Worm (Caenorhabditis elegans) whole organism, L4 larva: ENCODE data around the gene tat-3.

Experiments used
- F26F4.8 ChIP-seq: fragments of 200-800 bp; sonication (Bioruptor generic); conservative IDR thresholded peaks from 2 replicates; pipeline ENCODE4 v1.3.6; 2022; ENCODE audit warnings: missing genetic modification characterization, missing compliant biosample characterization
- F37D6.2 ChIP-seq: sonication (generic microtip); optimal IDR thresholded peaks from 2 replicates; lab custom pipeline; 2016; ENCODE audit warnings: mild to moderate bottlenecking, missing genetic modification characterization, missing compliant biosample characterization
- F49E8.2 ChIP-seq: sonication (generic microtip); optimal IDR thresholded peaks from 2 replicates; lab custom pipeline; 2016; ENCODE audit warnings: missing compliant biosample characterization, mild to moderate bottlenecking, missing genetic modification characterization, borderline replicate concordance
- R02D3.7 ChIP-seq: fragments of 150-350 bp; sonication (generic microtip); optimal IDR thresholded peaks from 3 replicates; lab custom pipeline; 2014; ENCODE audit warnings: missing biosample characterization, missing genetic modification characterization
- T20F7.1 ChIP-seq: fragments of 200-800 bp; sonication (Bioruptor generic); optimal IDR thresholded peaks from 2 replicates; lab custom pipeline; 2018; ENCODE audit warnings: mild to moderate bottlenecking, missing genetic modification characterization, missing compliant biosample characterization
- Y105C5A.15 ChIP-seq: fragments of 200-800 bp; sonication (Bioruptor generic); IDR thresholded peaks from 2 replicates; pipeline ENCODE4 v1.3.6; 2022; ENCODE audit warnings: missing genetic modification characterization, missing compliant biosample characterization
- Y48G9A.11 ChIP-seq: fragments of 200-800 bp; sonication (Bioruptor generic); IDR thresholded peaks from 2 replicates; pipeline ENCODE4 v1.3.6; 2022; ENCODE audit warnings: missing genetic modification reagents, missing genetic modification characterization, missing compliant biosample characterization
- Y5F2A.4 ChIP-seq: fragments of 200-800 bp; sonication (Bioruptor generic); optimal IDR thresholded peaks from 2 replicates; lab custom pipeline; 2018; ENCODE audit warnings: mild to moderate bottlenecking, missing genetic modification characterization, missing compliant biosample characterization
- ZK337.2 ChIP-seq: fragments of 200-800 bp; sonication (Bioruptor generic); IDR thresholded peaks from 2 replicates; pipeline ENCODE4 v1.3.6; 2022; ENCODE audit warnings: missing genetic modification reagents, missing genetic modification characterization, missing compliant biosample characterization
- aha-1 ChIP-seq: fragments of 150-350 bp; peaks from one replicate; lab custom pipeline; 2014; ENCODE audit warnings: missing biosample characterization, missing genetic modification characterization
- ama-1 ChIP-seq: fragments of 150-350 bp; optimal IDR thresholded peaks from 2 replicates; lab custom pipeline; 2014; ENCODE audit warnings: inconsistent platforms, mixed read lengths
- arid-1 ChIP-seq: fragments of 200-800 bp; sonication (Bioruptor generic); conservative IDR thresholded peaks from 2 replicates; pipeline ENCODE4 v1.3.6; 2022; ENCODE audit warnings: missing genetic modification reagents, missing genetic modification characterization, missing compliant biosample characterization
- attf-4 ChIP-seq: sonication (generic microtip); optimal IDR thresholded peaks from 3 replicates; lab custom pipeline; 2017; ENCODE audit warnings: missing biosample characterization, missing genetic modification characterization
- ceh-20 ChIP-seq: fragments of 200-800 bp; sonication (Bioruptor generic); IDR thresholded peaks from 2 replicates; pipeline ENCODE4 v1.3.6; 2022; ENCODE audit warnings: missing genetic modification reagents, missing genetic modification characterization, missing compliant biosample characterization
- ces-1 ChIP-seq: fragments of 150-350 bp; sonication (generic microtip); optimal IDR thresholded peaks from 4 replicates; lab custom pipeline; 2014; ENCODE audit warnings: missing biosample characterization, missing genetic modification reagents, missing genetic modification characterization
- daf-16 ChIP-seq, 3 experiments: sonication (generic microtip); optimal IDR thresholded peaks; 2 replicates each; lab custom pipeline; 2016 to 2017; ENCODE audit warnings: missing genetic modification characterization in 3 of 3, missing genetic modification reagents in 3 of 3, mild to moderate bottlenecking in 2 of 3, missing compliant biosample characterization in 2 of 3, missing biosample characterization in 1 of 3, moderate library complexity in 1 of 3
- daf-19 ChIP-seq: fragments of 200-800 bp; sonication (Bioruptor generic); conservative IDR thresholded peaks from 2 replicates; pipeline ENCODE4 v1.3.6; 2022; ENCODE audit warnings: missing genetic modification characterization, missing compliant biosample characterization
- dmd-6 ChIP-seq: fragments of 200-800 bp; sonication (Bioruptor generic); IDR thresholded peaks from 2 replicates; pipeline ENCODE4 v1.3.6; 2022; ENCODE audit warnings: missing genetic modification reagents, missing genetic modification characterization, missing compliant biosample characterization
- dmd-8 ChIP-seq: fragments of 200-800 bp; sonication (Bioruptor generic); IDR thresholded peaks from 2 replicates; pipeline ENCODE4 v1.3.6; 2022; ENCODE audit warnings: missing genetic modification characterization, missing compliant biosample characterization
- dmd-9 ChIP-seq: fragments of 200-800 bp; sonication (Bioruptor generic); IDR thresholded peaks from 2 replicates; pipeline ENCODE4 v1.3.6; 2022; ENCODE audit warnings: missing genetic modification reagents, missing genetic modification characterization, missing compliant biosample characterization
- dpl-1 ChIP-seq: fragments of 150-350 bp; optimal IDR thresholded peaks from 2 replicates; lab custom pipeline; 2014; ENCODE audit warnings: missing biosample characterization, missing genetic modification reagents, missing genetic modification characterization
- duxl-1 ChIP-seq: sonication (generic microtip); optimal IDR thresholded peaks from 2 replicates; lab custom pipeline; 2016; ENCODE audit warnings: mild to moderate bottlenecking, missing genetic modification characterization, moderate library complexity, missing compliant biosample characterization; ENCODE audit not compliant: poor library complexity
- egl-27 ChIP-seq: sonication (generic microtip); optimal IDR thresholded peaks from 3 replicates; lab custom pipeline; 2017; ENCODE audit warnings: missing biosample characterization, missing genetic modification reagents, missing genetic modification characterization
- egl-43 ChIP-seq: fragments of 200-800 bp; sonication (Bioruptor generic); IDR thresholded peaks from 2 replicates; pipeline ENCODE4 v1.3.6; 2022; ENCODE audit warnings: missing genetic modification reagents, missing genetic modification characterization, missing compliant biosample characterization
- fkh-10 ChIP-seq: fragments of 150-350 bp; optimal IDR thresholded peaks from 2 replicates; lab custom pipeline; 2014; ENCODE audit warnings: missing biosample characterization, missing genetic modification reagents, missing genetic modification characterization
- gei-8 ChIP-seq: fragments of 200-800 bp; sonication (Bioruptor generic); optimal IDR thresholded peaks from 2 replicates; lab custom pipeline; 2018; ENCODE audit warnings: mild to moderate bottlenecking, missing genetic modification characterization, missing compliant biosample characterization
- hif-1 ChIP-seq, 2 experiments: sonication (generic microtip); optimal IDR thresholded peaks; 2 replicates each; lab custom pipeline; 2016 to 2017; ENCODE audit warnings: missing compliant biosample characterization in 2 of 2, missing genetic modification characterization in 2 of 2, missing genetic modification reagents in 2 of 2, missing genotype in 2 of 2, mild to moderate bottlenecking in 1 of 2
- hlh-30 ChIP-seq: sonication (generic microtip); optimal IDR thresholded peaks from 2 replicates; lab custom pipeline; 2017; ENCODE audit warnings: antibody characterized with exemption, mild to moderate bottlenecking, missing genetic modification characterization, missing compliant biosample characterization; ENCODE audit not compliant: insufficient read depth
- hmg-1.1 ChIP-seq: fragments of 200-800 bp; sonication (Bioruptor generic); IDR thresholded peaks from 2 replicates; pipeline ENCODE4 v1.3.6; 2022; ENCODE audit warnings: missing genetic modification reagents, missing genetic modification characterization, missing compliant biosample characterization
- lim-7 ChIP-seq: fragments of 200-800 bp; sonication (Bioruptor generic); IDR thresholded peaks from 2 replicates; pipeline ENCODE4 v1.3.6; 2022; ENCODE audit warnings: missing genetic modification characterization, missing compliant biosample characterization
- lin-13 ChIP-seq: fragments of 150-350 bp; optimal IDR thresholded peaks from 2 replicates; lab custom pipeline; 2014; ENCODE audit warnings: missing biosample characterization, missing genetic modification reagents, missing genetic modification characterization
- lin-15B ChIP-seq: fragments of 150-350 bp; sonication (generic microtip); optimal IDR thresholded peaks from 3 replicates; lab custom pipeline; 2014; ENCODE audit warnings: missing biosample characterization, missing genetic modification characterization
- lin-39 ChIP-seq: fragments of 150-350 bp; optimal IDR thresholded peaks from 2 replicates; lab custom pipeline; 2014; ENCODE audit warnings: missing biosample characterization, missing genetic modification reagents, missing genetic modification characterization
- lir-3 ChIP-seq: sonication (generic microtip); optimal IDR thresholded peaks from 2 replicates; lab custom pipeline; 2016; ENCODE audit warnings: mild to moderate bottlenecking, missing genetic modification characterization, missing compliant biosample characterization
- madf-5 ChIP-seq, 2 experiments: fragments of 200-800 bp; sonication (Bioruptor generic); IDR thresholded peaks; 2 replicates each; pipeline ENCODE4 v1.3.6; 2022; ENCODE audit warnings: missing compliant biosample characterization in 2 of 2, missing genetic modification characterization in 2 of 2
- mdt-29 ChIP-seq: fragments of 200-800 bp; sonication (Bioruptor generic); IDR thresholded peaks from 2 replicates; pipeline ENCODE4 v1.3.6; 2022; ENCODE audit warnings: missing genetic modification reagents, missing genetic modification characterization, missing compliant biosample characterization
- mep-1 ChIP-seq: fragments of 150-350 bp; sonication (generic microtip); optimal IDR thresholded peaks from 3 replicates; lab custom pipeline; 2014; ENCODE audit warnings: missing biosample characterization, missing genetic modification characterization
- mes-2 ChIP-seq: sonication (generic microtip); optimal IDR thresholded peaks from 2 replicates; lab custom pipeline; 2016; ENCODE audit warnings: missing genotype, mild to moderate bottlenecking, missing genetic modification characterization, missing compliant biosample characterization; ENCODE audit not compliant: poor library complexity, severe bottlenecking
- nhr-10 ChIP-seq: fragments of 150-350 bp; optimal IDR thresholded peaks from 2 replicates; lab custom pipeline; 2014; ENCODE audit warnings: missing biosample characterization, missing genetic modification characterization
- nhr-25 ChIP-seq: sonication (generic microtip); optimal IDR thresholded peaks from 2 replicates; lab custom pipeline; 2017; ENCODE audit warnings: missing genetic modification characterization, mild to moderate bottlenecking, missing compliant biosample characterization, antibody characterized with exemption, moderate library complexity, borderline replicate concordance; ENCODE audit not compliant: insufficient read depth
- nhr-41 ChIP-seq: fragments of 200-800 bp; sonication (Bioruptor generic); IDR thresholded peaks from 2 replicates; pipeline ENCODE4 v1.3.6; 2022; ENCODE audit warnings: missing genetic modification reagents, missing genetic modification characterization, missing compliant biosample characterization
- nhr-42 ChIP-seq: fragments of 200-800 bp; sonication (Bioruptor generic); IDR thresholded peaks from 2 replicates; pipeline ENCODE4 v1.3.6; 2022; ENCODE audit warnings: missing genetic modification characterization, missing compliant biosample characterization
- nhr-6 ChIP-seq: fragments of 150-350 bp; optimal IDR thresholded peaks from 2 replicates; lab custom pipeline; 2014; ENCODE audit warnings: missing biosample characterization, missing genetic modification characterization
- nhr-76 ChIP-seq: fragments of 150-350 bp; optimal IDR thresholded peaks from 2 replicates; lab custom pipeline; 2014; ENCODE audit warnings: missing biosample characterization, missing genetic modification characterization
- saeg-2 ChIP-seq: fragments of 200-800 bp; sonication (Bioruptor generic); IDR thresholded peaks from 2 replicates; pipeline ENCODE4 v1.3.6; 2022; ENCODE audit warnings: missing genetic modification reagents, missing genetic modification characterization, missing compliant biosample characterization
- sdz-12 ChIP-seq: fragments of 200-800 bp; sonication (Bioruptor generic); optimal IDR thresholded peaks from 2 replicates; lab custom pipeline; 2018; ENCODE audit warnings: mild to moderate bottlenecking, missing genetic modification characterization, missing compliant biosample characterization
- unc-130 ChIP-seq: sonication (generic microtip); optimal IDR thresholded peaks from 2 replicates; lab custom pipeline; 2016; ENCODE audit warnings: missing genetic modification reagents, missing genetic modification characterization, missing compliant biosample characterization
- zfp-2 ChIP-seq: sonication (generic microtip); optimal IDR thresholded peaks from 2 replicates; lab custom pipeline; 2016; ENCODE audit warnings: mild to moderate bottlenecking, missing genetic modification characterization, missing compliant biosample characterization
- zip-11 ChIP-seq: fragments of 200-800 bp; sonication (Bioruptor generic); IDR thresholded peaks from 2 replicates; pipeline ENCODE4 v1.3.6; 2022; ENCODE audit warnings: missing genetic modification characterization, missing compliant biosample characterization

tat-3 gene

ce11 chrIII:10711192-10711673 is 19.3 kb downstream of the tat-3 start, which contains the start of gene W09D10.5 (continued):
- no peak for TF ChIP-seq saeg-2
- TF ChIP-seq ZK337.2 (GFP tag; lab: Robert Waterston, UW) = no peak
- TF ChIP-seq fkh-10 (GFP tag; lab: Kevin White, UChicago) = no peak
- peak; percentile 42; the same call in 1 of the 2 replicates for TF ChIP-seq hmg-1.1
- no peak for TF ChIP-seq attf-4
- peak; percentile 22 for TF ChIP-seq lin-13 (GFP tag; lab: Kevin White, UChicago)
- no peak for TF ChIP-seq lin-39
- TF ChIP-seq zip-11 (GFP tag; lab: Robert Waterston, UW) = peak; percentile 29; the same call in 1 of the 2 replicates
- no peak for TF ChIP-seq ces-1
- TF ChIP-seq nhr-10 (tag; lab: Kevin White, UChicago) = peak; percentile 1
- peak in 1 of 2 experiments; percentile 85; a peak in 1 of 4 replicates for TF ChIP-seq madf-5 (GFP tag; IDR thresholded peaks at IDR 0.05; lab: Robert Waterston, UW)
- TF ChIP-seq mdt-29 (GFP tag; lab: Robert Waterston, UW) = 0 out of 2 replicates have a peak, but pooled peaks have one; percentile 5
- TF ChIP-seq F37D6.2 (tag; lab: Kevin White, UChicago) = no peak
- TF ChIP-seq zfp-2 (tag; lab: Kevin White, UChicago) = no peak
- TF ChIP-seq daf-16 (GFP tag; optimal IDR thresholded peaks at IDR 0.05; lab: Kevin White, UChicago) = no peak
- TF ChIP-seq daf-16 (tag; optimal IDR thresholded peaks at IDR 0.05; lab: Kevin White, UChicago) = peak; percentile 79
- no peak for TF ChIP-seq dmd-8 (GFP tag; lab: Robert Waterston, UW)
- no peak for TF ChIP-seq R02D3.7 (tag; lab: Kevin White, UChicago)
- TF ChIP-seq ceh-20 = no peak
- no peak for TF ChIP-seq nhr-76 (tag; lab: Kevin White, UChicago)
- 0 out of 2 replicates have a peak, but pooled peaks have one; percentile 27 for TF ChIP-seq daf-19 (GFP tag; lab: Robert Waterston, UW)
- TF ChIP-seq ama-1 (lab: Kevin White, UChicago) = peak; percentile 84
- no peak for TF ChIP-seq Y105C5A.15
- peak in 1 of 2 experiments; percentile 55 for TF ChIP-seq hif-1 (tag; optimal IDR thresholded peaks at IDR 0.05; lab: Kevin White, UChicago)
- TF ChIP-seq unc-130 (GFP tag; lab: Kevin White, UChicago) = no peak
- TF ChIP-seq nhr-6 (tag; lab: Kevin White, UChicago) = no peak
- no peak for TF ChIP-seq nhr-41 (GFP tag; lab: Robert Waterston, UW)
- TF ChIP-seq nhr-42 (GFP tag; lab: Robert Waterston, UW) = 0 out of 2 replicates have a peak, but pooled peaks have one; percentile 35
- no peak for TF ChIP-seq F49E8.2 (tag; lab: Kevin White, UChicago)
- TF ChIP-seq aha-1 (tag; lab: Kevin White, UChicago) = peak; percentile 91
- no peak for TF ChIP-seq dmd-9
- peak; percentile 41 for TF ChIP-seq mes-2 (tag; lab: Kevin White, UChicago)
- no peak for TF ChIP-seq lir-3 (tag; lab: Kevin White, UChicago)
- peak; percentile 56; the same call in 1 of the 2 replicates for TF ChIP-seq F26F4.8 (GFP tag; lab: Robert Waterston, UW)
- TF ChIP-seq nhr-25 (tag; lab: Kevin White, UChicago) = no peak
- no peak for TF ChIP-seq egl-43 (GFP tag; lab: Robert Waterston, UW)
- TF ChIP-seq T20F7.1 = no peak
- no peak for TF ChIP-seq duxl-1 (tag; lab: Kevin White, UChicago)
- TF ChIP-seq Y5F2A.4 (GFP tag; lab: Kevin White, UChicago) = no peak
- TF ChIP-seq dpl-1 (GFP tag; lab: Kevin White, UChicago) = no peak
- TF ChIP-seq arid-1 (GFP tag; lab: Robert Waterston, UW) = 0 out of 2 replicates have a peak, but pooled peaks have one; percentile 43
- no peak for TF ChIP-seq lin-15B (tag; lab: Kevin White, UChicago)
- TF ChIP-seq hlh-30 (tag; lab: Kevin White, UChicago) = peak; percentile 36
- no peak for TF ChIP-seq egl-27 (tag; lab: Kevin White, UChicago)
- TF ChIP-seq dmd-6 = peak; percentile 51; the same call in 1 of the 2 replicates
- peak; percentile 63; the same call in 1 of the 2 replicates for TF ChIP-seq lim-7 (GFP tag; lab: Robert Waterston, UW)
- peak; percentile 27 for TF ChIP-seq sdz-12 (GFP tag; lab: Kevin White, UChicago)
- TF ChIP-seq mep-1 (tag; lab: Kevin White, UChicago) = no peak
- peak; percentile 83 for TF ChIP-seq gei-8 (GFP tag; lab: Kevin White, UChicago)
- TF ChIP-seq Y48G9A.11 (GFP tag; lab: Robert Waterston, UW) = no peak
